Fruit fly (Drosophila melanogaster) whole organism, prepupa: ENCODE data around the gene dsx-c73A.

Source experiments
- Blimp-1 ChIP-seq: fragments of 200-800 bp; sonication (Bioruptor generic); optimal IDR thresholded peaks from 3 replicates; lab custom pipeline; 2017; ENCODE audit warnings: missing biosample characterization, missing genetic modification characterization, mild to moderate bottlenecking, moderate library complexity, missing genetic modification reagents
- CG10631 ChIP-seq: fragments of 200-800 bp; sonication (Bioruptor generic); optimal IDR thresholded peaks from 2 replicates; lab custom pipeline; 2016; ENCODE audit warnings: missing biosample characterization, missing genetic modification characterization
- CG10669 ChIP-seq: fragments of 200-800 bp; sonication (Bioruptor generic); optimal IDR thresholded peaks from 3 replicates; lab custom pipeline; 2018; ENCODE audit warnings: missing biosample characterization, mild to moderate bottlenecking, missing genetic modification characterization, moderate library complexity
- CG11294 ChIP-seq: fragments of 200-800 bp; sonication (Bioruptor generic); IDR thresholded peaks from 2 replicates; pipeline ENCODE4 v1.3.6; 2022; ENCODE audit warnings: missing biosample characterization, missing genetic modification characterization
- CG11762 ChIP-seq: fragments of 200-800 bp; sonication (Bioruptor generic); optimal IDR thresholded peaks from 3 replicates; lab custom pipeline; 2016; ENCODE audit warnings: missing biosample characterization, missing genetic modification characterization; ENCODE audit not compliant: insufficient read depth
- CG11902 ChIP-seq: fragments of 200-800 bp; sonication (Bioruptor generic); optimal IDR thresholded peaks from 3 replicates; lab custom pipeline; 2016; ENCODE audit warnings: missing biosample characterization, missing genetic modification characterization
- CG15336 ChIP-seq: fragments of 200-800 bp; sonication (Bioruptor generic); IDR thresholded peaks from 2 replicates; pipeline ENCODE4 v1.3.6; 2022; ENCODE audit warnings: missing biosample characterization, missing genetic modification characterization
- CG1621 ChIP-seq: fragments of 200-800 bp; sonication (Bioruptor generic); optimal IDR thresholded peaks from 3 replicates; lab custom pipeline; 2018; ENCODE audit warnings: missing biosample characterization, mild to moderate bottlenecking, missing genetic modification characterization
- CG16779 ChIP-seq: fragments of 200-800 bp; sonication (Bioruptor generic); optimal IDR thresholded peaks from 3 replicates; lab custom pipeline; 2017; ENCODE audit warnings: missing biosample characterization, mild to moderate bottlenecking, missing genetic modification characterization
- CG3032 ChIP-seq: fragments of 200-800 bp; optimal IDR thresholded peaks from 2 replicates; lab custom pipeline; 2019; ENCODE audit warnings: missing biosample characterization, mild to moderate bottlenecking, missing genetic modification characterization, moderate library complexity
- CG31627 ChIP-seq: fragments of 200-800 bp; sonication (Bioruptor generic); optimal IDR thresholded peaks from 3 replicates; lab custom pipeline; 2016; ENCODE audit warnings: missing biosample characterization, missing genetic modification characterization
- CG32006 ChIP-seq: fragments of 200-800 bp; sonication (Bioruptor generic); optimal IDR thresholded peaks from 3 replicates; lab custom pipeline; 2017; ENCODE audit warnings: missing biosample characterization, mild to moderate bottlenecking, missing genetic modification characterization
- CG4318 ChIP-seq: fragments of 200-800 bp; sonication (Bioruptor generic); optimal IDR thresholded peaks from 3 replicates; lab custom pipeline; 2017; ENCODE audit warnings: missing biosample characterization, mild to moderate bottlenecking, missing genetic modification characterization
- CG6163 ChIP-seq: fragments of 200-800 bp; sonication (Bioruptor generic); IDR thresholded peaks from 3 replicates; pipeline ENCODE4 v1.3.6; 2022; ENCODE audit warnings: missing biosample characterization, missing genetic modification characterization
- CG6276 ChIP-seq: fragments of 200-800 bp; sonication (Bioruptor generic); optimal IDR thresholded peaks from 2 replicates; lab custom pipeline; 2017; ENCODE audit warnings: missing biosample characterization, mild to moderate bottlenecking, missing genetic modification characterization
- CG6792 ChIP-seq: fragments of 200-800 bp; sonication (Bioruptor generic); optimal IDR thresholded peaks from 3 replicates; lab custom pipeline; 2016; ENCODE audit warnings: missing biosample characterization, missing genetic modification characterization
- CG6808 ChIP-seq: fragments of 200-800 bp; sonication (Bioruptor generic); optimal IDR thresholded peaks from 3 replicates; lab custom pipeline; 2017; ENCODE audit warnings: missing biosample characterization, missing genetic modification characterization, mild to moderate bottlenecking, moderate library complexity, missing genetic modification reagents
- CG6854 ChIP-seq: fragments of 200-800 bp; sonication (Bioruptor generic); optimal IDR thresholded peaks from 2 replicates; lab custom pipeline; 2017; ENCODE audit warnings: missing biosample characterization, mild to moderate bottlenecking, missing genetic modification characterization
- CG7368 ChIP-seq: fragments of 200-800 bp; sonication (Bioruptor generic); optimal IDR thresholded peaks from 3 replicates; lab custom pipeline; 2016; ENCODE audit warnings: missing biosample characterization, missing genetic modification characterization
- CG8119 ChIP-seq: fragments of 200-800 bp; sonication (Bioruptor generic); IDR thresholded peaks from 3 replicates; pipeline ENCODE4 v1.3.6; 2022; ENCODE audit warnings: missing biosample characterization, missing genetic modification characterization
- CG8632 ChIP-seq: fragments of 200-800 bp; sonication (Bioruptor generic); optimal IDR thresholded peaks from 3 replicates; lab custom pipeline; 2016; ENCODE audit warnings: missing biosample characterization, missing genetic modification characterization
- CG9139 ChIP-seq: fragments of 200-800 bp; sonication (Bioruptor generic); optimal IDR thresholded peaks from 3 replicates; lab custom pipeline; 2017; ENCODE audit warnings: missing biosample characterization, mild to moderate bottlenecking, missing genetic modification characterization
- Eip75B ChIP-seq: fragments of 200-800 bp; sonication (Bioruptor generic); optimal IDR thresholded peaks from 3 replicates; lab custom pipeline; 2016; ENCODE audit warnings: missing biosample characterization, missing genetic modification characterization
- Eip78C ChIP-seq: fragments of 200-800 bp; sonication (Bioruptor generic); peaks from one replicate; lab custom pipeline; 2016; ENCODE audit warnings: missing biosample characterization, missing genetic modification characterization
- Eip93F ChIP-seq: fragments of 200-800 bp; sonication (Bioruptor generic); optimal IDR thresholded peaks from 2 replicates; lab custom pipeline; 2016; ENCODE audit warnings: missing biosample characterization, mild to moderate bottlenecking, missing genetic modification characterization
- Ets21C ChIP-seq: fragments of 200-800 bp; sonication (Bioruptor generic); optimal IDR thresholded peaks from 3 replicates; lab custom pipeline; 2016; ENCODE audit warnings: missing biosample characterization, missing genetic modification characterization
- Ets96B ChIP-seq: fragments of 200-800 bp; optimal IDR thresholded peaks from 2 replicates; lab custom pipeline; 2019; ENCODE audit warnings: missing biosample characterization, mild to moderate bottlenecking, missing genetic modification characterization, moderate library complexity
- Gug ChIP-seq: fragments of 200-800 bp; sonication (Bioruptor generic); IDR thresholded peaks from 2 replicates; pipeline ENCODE4 v1.3.6; 2022; ENCODE audit warnings: missing biosample characterization, missing genetic modification characterization
- Hr38 ChIP-seq: sonication (Bioruptor generic); optimal IDR thresholded peaks from 2 replicates; lab custom pipeline; 2016; ENCODE audit warnings: missing biosample characterization, missing genetic modification characterization
- Lpt ChIP-seq: fragments of 200-800 bp; sonication (Bioruptor generic); optimal IDR thresholded peaks from 3 replicates; lab custom pipeline; 2016; ENCODE audit warnings: missing biosample characterization, missing genetic modification characterization
- Met ChIP-seq: fragments of 200-800 bp; sonication (Bioruptor generic); optimal IDR thresholded peaks from 3 replicates; lab custom pipeline; 2016; ENCODE audit warnings: missing biosample characterization, missing genetic modification characterization
- OdsH ChIP-seq: fragments of 200-800 bp; sonication (Bioruptor generic); optimal IDR thresholded peaks from 3 replicates; lab custom pipeline; 2016; ENCODE audit warnings: missing biosample characterization, missing genetic modification characterization
- Smox ChIP-seq: fragments of 200-800 bp; sonication (Bioruptor generic); optimal IDR thresholded peaks from 3 replicates; lab custom pipeline; 2016; ENCODE audit warnings: missing biosample characterization, missing genetic modification characterization
- Sox102F ChIP-seq: fragments of 200-800 bp; sonication (Bioruptor generic); optimal IDR thresholded peaks from 2 replicates; lab custom pipeline; 2016; ENCODE audit warnings: missing biosample characterization, mild to moderate bottlenecking, missing genetic modification characterization
- Sox14 ChIP-seq: fragments of 200-800 bp; sonication (Bioruptor generic); optimal IDR thresholded peaks from 3 replicates; lab custom pipeline; 2016; ENCODE audit warnings: missing biosample characterization, missing genetic modification characterization
- Sox15 ChIP-seq: fragments of 200-800 bp; sonication (Bioruptor generic); optimal IDR thresholded peaks from 3 replicates; lab custom pipeline; 2016; ENCODE audit warnings: missing biosample characterization, missing genetic modification characterization
- achi ChIP-seq: fragments of 200-800 bp; sonication (Bioruptor generic); optimal IDR thresholded peaks from 3 replicates; lab custom pipeline; 2016; ENCODE audit warnings: missing biosample characterization, missing genetic modification characterization
- acj6 ChIP-seq: fragments of 200-800 bp; sonication (Bioruptor generic); optimal IDR thresholded peaks from 3 replicates; lab custom pipeline; 2016; ENCODE audit warnings: missing biosample characterization, missing genetic modification characterization
- cyc ChIP-seq: fragments of 200-800 bp; sonication (Bioruptor generic); optimal IDR thresholded peaks from 3 replicates; lab custom pipeline; 2016; ENCODE audit warnings: missing biosample characterization, missing genetic modification characterization
- dac ChIP-seq: fragments of 200-800 bp; sonication (Bioruptor generic); optimal IDR thresholded peaks from 2 replicates; lab custom pipeline; 2017; ENCODE audit warnings: missing biosample characterization, mild to moderate bottlenecking, missing genetic modification characterization
- dsx ChIP-seq: fragments of 200-800 bp; optimal IDR thresholded peaks from 3 replicates; lab custom pipeline; 2019; ENCODE audit warnings: missing biosample characterization, mild to moderate bottlenecking, missing genetic modification characterization, moderate library complexity; ENCODE audit not compliant: poor library complexity, severe bottlenecking
- eg ChIP-seq: fragments of 200-800 bp; sonication (Bioruptor generic); IDR thresholded peaks from 3 replicates; pipeline ENCODE4 v1.3.6; 2022; ENCODE audit warnings: missing biosample characterization, missing genetic modification characterization
- esn ChIP-seq: fragments of 200-800 bp; sonication (Bioruptor generic); optimal IDR thresholded peaks from 2 replicates; lab custom pipeline; 2016; ENCODE audit warnings: missing biosample characterization, mild to moderate bottlenecking, missing genetic modification characterization, moderate library complexity
- fd59A ChIP-seq: fragments of 200-800 bp; sonication (Bioruptor generic); optimal IDR thresholded peaks from 2 replicates; lab custom pipeline; 2017; ENCODE audit warnings: missing biosample characterization, mild to moderate bottlenecking, missing genetic modification characterization, missing genetic modification reagents
- fd85E ChIP-seq: fragments of 200-800 bp; sonication (Bioruptor generic); optimal IDR thresholded peaks from 3 replicates; lab custom pipeline; 2016; ENCODE audit warnings: missing biosample characterization, missing genetic modification characterization
- fkh ChIP-seq: fragments of 200-800 bp; sonication (Bioruptor generic); optimal IDR thresholded peaks from 3 replicates; lab custom pipeline; 2017; ENCODE audit warnings: missing biosample characterization, mild to moderate bottlenecking, missing genetic modification characterization, moderate library complexity
- lz ChIP-seq: fragments of 200-800 bp; sonication (Bioruptor generic); optimal IDR thresholded peaks from 3 replicates; lab custom pipeline; 2016; ENCODE audit warnings: missing biosample characterization, missing genetic modification characterization
- net ChIP-seq: fragments of 200-800 bp; sonication (Bioruptor generic); optimal IDR thresholded peaks from 3 replicates; lab custom pipeline; 2016; ENCODE audit warnings: missing biosample characterization, missing genetic modification characterization
- pdm3 ChIP-seq: fragments of 200-800 bp; sonication (Bioruptor generic); optimal IDR thresholded peaks from 3 replicates; lab custom pipeline; 2016; ENCODE audit warnings: missing biosample characterization, missing genetic modification characterization
- salr ChIP-seq, 2 experiments: fragments of 200-800 bp; sonication (Bioruptor generic); optimal IDR thresholded peaks; 3 replicates each; lab custom pipeline; 2016 to 2018; ENCODE audit warnings: missing biosample characterization in 2 of 2, missing genetic modification characterization in 2 of 2, mild to moderate bottlenecking in 1 of 2
- ss ChIP-seq, 2 experiments: fragments of 200-800 bp; sonication (Bioruptor generic); optimal IDR thresholded peaks; 2 replicates in 1 of 2; 3 replicates in 1 of 2; lab custom pipeline; 2017 to 2018; ENCODE audit warnings: mild to moderate bottlenecking in 2 of 2, missing biosample characterization in 2 of 2, missing genetic modification characterization in 2 of 2, moderate library complexity in 1 of 2
- svp ChIP-seq: fragments of 200-800 bp; sonication (Bioruptor generic); peaks from one replicate; lab custom pipeline; 2016; ENCODE audit warnings: missing biosample characterization, missing genetic modification characterization
- topi ChIP-seq: fragments of 200-800 bp; sonication (Bioruptor generic); optimal IDR thresholded peaks from 3 replicates; lab custom pipeline; 2016; ENCODE audit warnings: missing biosample characterization, missing genetic modification characterization

The dsx-c73A gene

dm6 chr3L:16411566-16411965, 40.2 kb downstream of the dsx-c73A start, which contains the start of gene fax:
Gene fax (minus strand): TSS chr3L:16411828.
- TF ChIP-seq pdm3 (GFP tag; lab: Kevin White, UChicago) (no peak), net (GFP tag; lab: Kevin White, UChicago) (peak; percentile 73), CG4318 (GFP tag; lab: Kevin White, UChicago) (no peak), Sox15 (GFP tag; lab: Kevin White, UChicago) (no peak), CG9139 (GFP tag; lab: Kevin White, UChicago) (no peak), dac (GFP tag; lab: Kevin White, UChicago) (no peak), CG10669 (GFP tag; lab: Kevin White, UChicago) (no peak), Met (GFP tag; lab: Kevin White, UChicago) (peak; percentile 42), ss (GFP tag; optimal IDR thresholded peaks at IDR 0.05; lab: Kevin White, UChicago) (no peak), acj6 (GFP tag; lab: Kevin White, UChicago) (peak; percentile 19), eg (peak; percentile 55; the same call in 2 of the 3 replicates), CG15336 (GFP tag; lab: Robert Waterston, UW) (peak; percentile 63; the same call in 1 of the 2 replicates), Gug (GFP tag; lab: Robert Waterston, UW) (no peak), dsx (GFP tag; lab: Kevin White, UChicago) (no peak), Hr38 (no peak), salr (GFP tag; optimal IDR thresholded peaks at IDR 0.05; lab: Kevin White, UChicago) (peak in 1 of 2 experiments; percentile 26), Ets96B (tag; lab: Kevin White, UChicago) (peak; percentile 36), achi (GFP tag; lab: Kevin White, UChicago) (peak; percentile 51), Eip78C (GFP tag; lab: Kevin White, UChicago) (peak; percentile 92), CG3032 (tag; lab: Kevin White, UChicago) (peak; percentile 43), lz (GFP tag; lab: Kevin White, UChicago) (peak; percentile 32), CG16779 (tag; lab: Kevin White, UChicago) (no peak), Smox (GFP tag; lab: Kevin White, UChicago) (peak; percentile 18), fd85E (GFP tag; lab: Kevin White, UChicago) (peak; percentile 14), CG11902 (GFP tag; lab: Kevin White, UChicago) (no peak), fd59A (GFP tag; lab: Kevin White, UChicago) (no peak), CG8119 (GFP tag; lab: Robert Waterston, UW) (peak; percentile 47; the same call in 1 of the 3 replicates), CG6276 (GFP tag; lab: Kevin White, UChicago) (no peak), CG11294 (no peak), cyc (GFP tag; lab: Kevin White, UChicago) (peak; percentile 7), CG6163 (GFP tag; lab: Robert Waterston, UW) (peak; percentile 68), esn (GFP tag; lab: Kevin White, UChicago) (peak; percentile 65), CG7368 (peak; percentile 43), Blimp-1 (GFP tag; lab: Kevin White, UChicago) (peak; percentile 28), Lpt (GFP tag; lab: Kevin White, UChicago) (no peak), CG6808 (GFP tag; lab: Kevin White, UChicago) (no peak), CG32006 (GFP tag; lab: Kevin White, UChicago) (no peak), CG31627 (GFP tag; lab: Kevin White, UChicago) (peak; percentile 9), CG1621 (tag; lab: Kevin White, UChicago) (no peak), CG10631 (GFP tag; lab: Kevin White, UChicago) (no peak), fkh (GFP tag; lab: Kevin White, UChicago) (no peak), CG8632 (no peak), Sox102F (GFP tag; lab: Kevin White, UChicago) (no peak), Eip75B (GFP tag; lab: Kevin White, UChicago) (peak; percentile 63), Sox14 (GFP tag; lab: Kevin White, UChicago) (peak; percentile 66), OdsH (GFP tag; lab: Kevin White, UChicago) (no peak), CG6854 (GFP tag; lab: Kevin White, UChicago) (peak; percentile 88), CG6792 (no peak), topi (peak; percentile 49), Ets21C (GFP tag; lab: Kevin White, UChicago) (no peak), CG11762 (no peak), Eip93F (GFP tag; lab: Kevin White, UChicago) (no peak), svp (GFP tag; lab: Kevin White, UChicago) (peak; percentile 87)
